Worm (Caenorhabditis elegans) whole organism, young adult: ENCODE data around the gene C53C11.1.

Source experiments
- B0261.1 ChIP-seq: sonication (generic microtip); optimal IDR thresholded peaks from 2 replicates; lab custom pipeline; 2016; ENCODE audit warnings: mild to moderate bottlenecking, missing genetic modification characterization, moderate library complexity, missing compliant biosample characterization
- C17E4.6 ChIP-seq: fragments of 200-800 bp; sonication (Bioruptor generic); IDR thresholded peaks from 2 replicates; pipeline ENCODE4 v1.3.6; 2022; ENCODE audit warnings: missing genetic modification reagents, missing genetic modification characterization, missing compliant biosample characterization
- F33H1.4 ChIP-seq: fragments of 200-800 bp; sonication (Bioruptor generic); IDR thresholded peaks from 2 replicates; pipeline ENCODE4 v1.3.6; 2022; ENCODE audit warnings: missing genetic modification reagents, missing genetic modification characterization, missing compliant biosample characterization
- F37B4.10 ChIP-seq: fragments of 200-800 bp; sonication (Bioruptor generic); IDR thresholded peaks from 2 replicates; pipeline ENCODE4 v1.3.6; 2022; ENCODE audit warnings: missing genetic modification characterization, missing compliant biosample characterization
- F57C9.4 ChIP-seq: sonication (generic microtip); optimal IDR thresholded peaks from 2 replicates; lab custom pipeline; 2017; ENCODE audit warnings: mild to moderate bottlenecking, missing genetic modification characterization, missing compliant biosample characterization
- K12H6.12 ChIP-seq: fragments of 200-800 bp; sonication (Bioruptor generic); optimal IDR thresholded peaks from 2 replicates; lab custom pipeline; 2018; ENCODE audit warnings: mild to moderate bottlenecking, missing genetic modification characterization, missing compliant biosample characterization
- Y53F4B.3 ChIP-seq: fragments of 200-800 bp; sonication (Bioruptor generic); IDR thresholded peaks from 2 replicates; pipeline ENCODE4 v1.3.6; 2022; ENCODE audit warnings: missing genetic modification reagents, missing genetic modification characterization, missing compliant biosample characterization
- Y56A3A.18 ChIP-seq: fragments of 200-800 bp; sonication (Bioruptor generic); IDR thresholded peaks from 2 replicates; pipeline ENCODE4 v1.3.6; 2022; ENCODE audit warnings: missing genetic modification reagents, missing genetic modification characterization, missing compliant biosample characterization
- Y67H2A.10 ChIP-seq: fragments of 200-800 bp; sonication (Bioruptor generic); conservative IDR thresholded peaks from 2 replicates; pipeline ENCODE4 v1.3.6; 2022; ENCODE audit warnings: missing genetic modification reagents, missing genetic modification characterization, missing compliant biosample characterization
- Y79H2A.3 ChIP-seq: fragments of 200-800 bp; sonication (Bioruptor generic); conservative IDR thresholded peaks from 2 replicates; pipeline ENCODE4 v1.3.6; 2022; ENCODE audit warnings: missing genetic modification reagents, missing genetic modification characterization, missing compliant biosample characterization
- Y95B8A.8 ChIP-seq: fragments of 200-800 bp; sonication (Bioruptor generic); IDR thresholded peaks from 2 replicates; pipeline ENCODE4 v1.3.6; 2022; ENCODE audit warnings: missing genetic modification reagents, missing genetic modification characterization, missing compliant biosample characterization
- akir-1 ChIP-seq: fragments of 200-800 bp; sonication (Bioruptor generic); optimal IDR thresholded peaks from 2 replicates; lab custom pipeline; 2018; ENCODE audit warnings: mild to moderate bottlenecking, missing genetic modification characterization, moderate library complexity, missing compliant biosample characterization
- ama-1 ChIP-seq, 3 experiments: fragments of 150-350 bp in 1 of 3; sonication (generic microtip) in 2 of 3; optimal IDR thresholded peaks; 2 replicates each; lab custom pipeline; 2014 to 2018; ENCODE audit warnings: missing biosample characterization in 2 of 3, missing genetic modification characterization in 2 of 3, missing genetic modification reagents in 2 of 3
- attf-5 ChIP-seq: fragments of 200-800 bp; sonication (Bioruptor generic); optimal IDR thresholded peaks from 2 replicates; lab custom pipeline; 2018; ENCODE audit warnings: mild to moderate bottlenecking, missing genetic modification characterization, missing compliant biosample characterization
- ceh-27 ChIP-seq: fragments of 200-800 bp; sonication (Bioruptor generic); optimal IDR thresholded peaks from 2 replicates; lab custom pipeline; 2018; ENCODE audit warnings: mild to moderate bottlenecking, missing genetic modification characterization, moderate library complexity, missing compliant biosample characterization
- ceh-91 ChIP-seq: fragments of 200-800 bp; sonication (Bioruptor generic); IDR thresholded peaks from 2 replicates; pipeline ENCODE4 v1.3.6; 2022; ENCODE audit warnings: missing genetic modification reagents, missing genetic modification characterization, missing compliant biosample characterization
- die-1 ChIP-seq: sonication (generic microtip); optimal IDR thresholded peaks from 2 replicates; lab custom pipeline; 2016; ENCODE audit warnings: missing genotype, mild to moderate bottlenecking, missing genetic modification characterization, missing compliant biosample characterization
- dpl-1 ChIP-seq: fragments of 150-350 bp; optimal IDR thresholded peaks from 2 replicates; lab custom pipeline; 2014; ENCODE audit warnings: missing biosample characterization, missing genetic modification reagents, missing genetic modification characterization
- fkh-3 ChIP-seq: sonication (generic microtip); optimal IDR thresholded peaks from 2 replicates; lab custom pipeline; 2016; ENCODE audit warnings: mild to moderate bottlenecking, missing genetic modification characterization, missing compliant biosample characterization
- hlh-12 ChIP-seq: sonication (generic microtip); optimal IDR thresholded peaks from 2 replicates; lab custom pipeline; 2016; ENCODE audit warnings: missing genetic modification characterization, missing compliant biosample characterization
- lin-26 ChIP-seq: fragments of 200-800 bp; sonication (Bioruptor generic); IDR thresholded peaks from 2 replicates; pipeline ENCODE4 v1.3.6; 2022; ENCODE audit warnings: missing genetic modification reagents, missing genetic modification characterization, missing compliant biosample characterization
- madf-6 ChIP-seq: fragments of 200-800 bp; sonication (Bioruptor generic); IDR thresholded peaks from 2 replicates; pipeline ENCODE4 v1.3.6; 2022; ENCODE audit warnings: missing genetic modification reagents, missing genetic modification characterization, missing compliant biosample characterization
- nfya-1 ChIP-seq: sonication (generic microtip); optimal IDR thresholded peaks from 2 replicates; lab custom pipeline; 2017; ENCODE audit warnings: antibody characterized with exemption, missing compliant biosample characterization, missing genetic modification characterization, borderline replicate concordance; ENCODE audit not compliant: insufficient read depth
- nfya-2 ChIP-seq: fragments of 200-800 bp; sonication (Bioruptor generic); IDR thresholded peaks from 2 replicates; pipeline ENCODE4 v1.3.6; 2022; ENCODE audit warnings: missing genetic modification reagents, missing genetic modification characterization, missing compliant biosample characterization
- nhr-120 ChIP-seq: fragments of 200-800 bp; sonication (Bioruptor generic); IDR thresholded peaks from 2 replicates; pipeline ENCODE4 v1.3.6; 2022; ENCODE audit warnings: missing genetic modification characterization, missing compliant biosample characterization
- rec-8 ChIP-seq, 2 experiments: sonication (generic microtip); optimal IDR thresholded peaks; 2 replicates each; lab custom pipeline; 2016; ENCODE audit warnings: mild to moderate bottlenecking in 2 of 2, missing genetic modification characterization in 2 of 2, missing genetic modification reagents in 2 of 2, missing genotype in 2 of 2, missing biosample characterization in 1 of 2, missing compliant biosample characterization in 1 of 2, moderate library complexity in 1 of 2
- tbp1 ChIP-seq: fragments of 200-800 bp; sonication (Bioruptor generic); optimal IDR thresholded peaks from 2 replicates; lab custom pipeline; 2018; ENCODE audit warnings: mild to moderate bottlenecking, missing genetic modification characterization, missing compliant biosample characterization
- tbx-9 ChIP-seq: sonication (generic microtip); optimal IDR thresholded peaks from 2 replicates; lab custom pipeline; 2016; ENCODE audit warnings: borderline replicate concordance, missing genetic modification characterization, inconsistent platforms, missing compliant biosample characterization
- zim-3 ChIP-seq: sonication (generic microtip); optimal IDR thresholded peaks from 2 replicates; lab custom pipeline; 2017; ENCODE audit warnings: mild to moderate bottlenecking, missing genetic modification characterization, moderate library complexity, missing compliant biosample characterization

C53C11.1 gene

DNA sequence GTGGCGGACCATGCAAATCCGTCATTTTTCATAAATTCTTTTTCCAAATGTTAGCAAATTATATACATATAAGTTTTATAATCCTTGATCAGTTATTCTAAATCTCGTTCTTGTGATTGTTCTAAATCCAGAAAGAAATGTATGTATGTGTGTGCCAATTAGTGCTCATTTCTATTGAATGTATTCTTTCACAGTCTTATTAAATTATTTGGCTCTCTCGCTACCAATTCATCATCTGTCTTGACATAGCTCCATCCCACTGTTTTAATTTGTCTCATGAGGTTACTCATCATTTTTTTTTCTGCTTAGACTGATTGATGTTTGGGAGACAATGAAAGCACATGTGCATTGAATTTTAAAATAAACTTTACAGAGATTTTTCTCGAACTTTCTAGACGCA is 14.9 kb downstream of the C53C11.1 start:
- no peak for TF ChIP-seq K12H6.12
- TF ChIP-seq F33H1.4 (GFP tag; lab: Robert Waterston, UW): no peak
- no peak for TF ChIP-seq tbp1 (GFP tag; lab: Kevin White, UChicago)
- no peak for TF ChIP-seq ceh-91 (GFP tag; lab: Robert Waterston, UW)
- no peak for TF ChIP-seq Y67H2A.10 (GFP tag; lab: Robert Waterston, UW)
- no peak for TF ChIP-seq akir-1 (GFP tag; lab: Kevin White, UChicago)

DNA sequence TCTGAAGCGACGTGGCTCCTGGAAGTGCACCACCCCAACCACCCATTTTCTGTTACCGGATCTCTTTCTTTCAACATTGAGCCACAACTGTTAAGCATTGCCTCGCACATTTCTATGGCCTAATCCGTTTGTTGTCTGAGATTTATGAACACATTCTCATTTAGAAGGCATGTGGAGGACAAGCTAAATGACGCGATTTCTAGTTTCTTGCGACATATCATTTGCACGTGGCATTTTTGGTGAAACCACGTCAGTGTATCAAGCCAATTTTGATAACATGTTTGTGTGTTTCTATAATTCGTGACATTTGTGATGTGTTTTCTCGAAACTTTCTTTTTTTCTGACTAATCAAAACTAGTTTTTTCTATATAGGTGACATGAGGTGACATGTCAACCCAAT is 16.2 kb downstream of the C53C11.1 start:
- TF ChIP-seq nfya-1 (tag; lab: Kevin White, UChicago) (no peak), F37B4.10 (GFP tag; lab: Robert Waterston, UW) (no peak), fkh-3 (tag; lab: Kevin White, UChicago) (no peak), attf-5 (no peak)

DNA sequence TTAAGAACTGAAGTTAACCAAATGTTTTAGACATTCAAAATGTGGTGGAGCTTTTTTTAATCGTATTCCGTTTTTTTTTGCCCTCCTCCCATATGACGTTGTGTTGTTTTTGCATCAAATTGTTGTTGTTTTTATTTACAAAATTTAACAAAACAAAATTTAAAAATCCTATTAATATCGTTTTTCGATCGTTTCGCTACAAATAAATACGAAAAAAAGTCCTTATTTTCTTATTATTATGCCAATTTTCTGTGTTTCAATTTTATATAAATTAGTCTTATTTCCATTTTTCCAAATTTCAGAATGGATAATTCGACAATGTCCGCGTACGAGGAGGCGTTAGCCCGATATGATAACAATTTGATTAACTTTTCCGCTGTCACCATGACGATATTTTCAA is 18.9 kb downstream of the C53C11.1 start, which contains the start of gene npr-36:
TSS of gene npr-36 (plus strand) at position 301 of the 400 bp plus-strand sequence.
- no peak for TF ChIP-seq ceh-27 (GFP tag; lab: Kevin White, UChicago)

DNA sequence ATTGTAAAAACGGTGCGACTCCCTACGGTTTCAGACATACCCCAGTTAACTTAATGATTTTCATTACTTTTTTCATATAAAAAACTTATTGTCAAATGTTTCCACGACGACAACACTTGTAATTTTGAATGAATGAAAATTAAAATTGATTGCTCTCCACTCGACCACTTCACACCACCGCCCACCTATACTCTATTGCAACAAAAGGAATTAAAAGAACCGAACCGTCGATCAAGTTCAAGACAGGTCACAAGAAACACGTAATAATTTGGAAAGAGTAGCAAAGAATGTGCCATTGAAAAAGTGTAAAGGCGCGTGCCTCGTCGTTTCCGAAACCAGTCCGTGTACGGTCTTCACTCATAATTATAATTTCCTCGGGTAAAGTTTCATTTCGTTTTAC is 21.9 kb downstream of the C53C11.1 start, which contains the start of gene F10D7.11:
TSS of gene F10D7.11 (plus strand) at position 301 of the 400 bp plus-strand sequence.
- TF ChIP-seq nfya-2 (GFP tag; lab: Robert Waterston, UW) (no peak), ceh-27 (GFP tag; lab: Kevin White, UChicago) (peak; percentile 52)

DNA sequence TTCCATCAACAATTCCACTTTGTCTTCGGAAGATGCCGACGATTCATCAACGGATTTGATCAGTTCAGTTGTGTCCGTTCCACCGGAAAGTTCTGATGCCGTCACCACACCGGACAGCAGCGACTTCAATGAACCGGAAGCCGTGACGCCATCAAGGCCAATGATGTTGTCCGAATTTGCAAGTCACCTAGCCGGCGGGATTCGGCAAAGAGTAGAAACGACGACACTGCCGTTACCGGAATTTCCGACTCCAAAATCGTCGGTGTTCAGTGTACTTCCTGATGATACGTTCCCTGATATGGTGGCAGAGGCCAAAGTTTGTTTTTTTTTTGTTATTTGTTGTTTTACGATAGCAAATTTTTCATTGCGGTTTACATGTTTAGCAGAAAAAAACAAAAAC is 22.9 kb downstream of the C53C11.1 start:
- no peak for TF ChIP-seq hlh-12 (tag; lab: Kevin White, UChicago)

DNA sequence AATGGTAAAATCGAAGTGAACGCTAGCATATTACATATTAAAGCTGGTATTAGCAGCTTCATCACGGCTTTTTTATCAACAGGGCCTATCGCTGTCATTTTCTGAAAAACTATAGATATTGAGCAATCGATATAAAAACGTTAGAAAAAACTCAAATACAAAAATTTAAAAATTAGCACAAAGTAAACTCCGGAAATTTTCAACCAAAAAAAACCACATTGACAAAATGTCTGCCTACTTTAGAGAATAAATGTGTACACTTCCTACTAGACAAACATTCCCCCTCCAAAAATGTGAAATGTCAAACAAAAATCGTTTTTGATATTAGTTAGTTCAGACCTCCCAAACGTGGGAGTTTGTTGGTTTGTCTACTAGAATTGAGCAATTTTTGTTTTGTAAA is 28.0 kb downstream of the C53C11.1 start, which contains the start of gene mfsd-10:
TSS of gene mfsd-10 (minus strand) at position 101 of the 400 bp plus-strand sequence.
- no peak for TF ChIP-seq zim-3
- no peak for TF ChIP-seq tbx-9 (tag; lab: Kevin White, UChicago)
- no peak for TF ChIP-seq C17E4.6 (GFP tag; lab: Robert Waterston, UW)
- TF ChIP-seq nhr-120 (GFP tag; lab: Robert Waterston, UW): no peak
- TF ChIP-seq lin-26 (GFP tag; lab: Robert Waterston, UW): no peak

DNA sequence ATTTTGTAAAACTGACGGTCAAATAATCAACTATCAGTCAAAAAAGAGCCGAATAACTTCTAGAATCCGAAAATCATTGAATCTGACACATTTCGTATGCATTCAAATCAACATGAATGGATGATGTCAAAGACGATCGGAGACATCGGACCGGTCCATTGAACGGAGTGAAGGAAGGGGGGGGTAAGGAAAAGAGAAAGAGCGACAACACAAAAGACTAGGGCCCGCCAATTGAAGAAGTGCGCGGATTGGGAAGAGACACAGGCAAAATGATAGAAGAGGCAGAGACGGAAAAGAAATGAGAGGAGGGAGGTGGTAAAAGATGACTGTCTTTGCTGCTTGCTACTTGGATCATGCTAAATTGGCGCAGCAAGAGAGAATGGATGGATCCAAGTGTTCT is 28.9 kb downstream of the C53C11.1 start:
- no peak for TF ChIP-seq madf-6 (GFP tag; lab: Robert Waterston, UW)
- TF ChIP-seq Y53F4B.3 (GFP tag; lab: Robert Waterston, UW): no peak
- TF ChIP-seq zim-3: no peak

DNA sequence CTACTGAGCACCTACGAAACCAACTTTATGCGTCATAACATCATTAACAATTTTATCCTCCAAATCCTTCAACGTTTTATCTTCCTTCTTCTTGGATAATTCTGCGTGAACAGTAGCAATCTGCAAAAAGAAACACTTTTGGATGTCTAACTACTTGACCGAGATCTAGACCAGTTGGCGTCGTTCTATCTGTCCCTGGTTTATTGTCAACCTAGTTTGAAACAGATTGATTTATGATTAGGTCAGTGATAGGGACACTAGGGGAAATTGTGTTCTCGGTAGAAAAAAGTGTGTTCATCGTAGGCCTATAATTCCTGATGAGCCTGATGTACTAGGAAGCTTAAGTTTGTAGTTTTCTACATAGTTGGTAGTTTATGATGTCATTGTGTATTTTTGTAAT is 33.4 kb downstream of the C53C11.1 start:
- no peak for TF ChIP-seq dpl-1 (GFP tag; lab: Kevin White, UChicago)
- TF ChIP-seq Y95B8A.8: no peak
- TF ChIP-seq nfya-2 (GFP tag; lab: Robert Waterston, UW): no peak
- TF ChIP-seq K12H6.12: no peak
- TF ChIP-seq Y79H2A.3 (GFP tag; lab: Robert Waterston, UW): no peak
- TF ChIP-seq die-1: no peak
- no peak for TF ChIP-seq Y56A3A.18 (GFP tag; lab: Robert Waterston, UW)
- TF ChIP-seq rec-8 (tag; optimal IDR thresholded peaks at IDR 0.05; lab: Kevin White, UChicago): no peak
- TF ChIP-seq F57C9.4 (tag; lab: Kevin White, UChicago): no peak
- no peak for TF ChIP-seq B0261.1 (tag; lab: Kevin White, UChicago)
- no peak for TF ChIP-seq ama-1 (optimal IDR thresholded peaks at IDR 0.05; lab: Kevin White, UChicago)
- TF ChIP-seq ama-1 (GFP tag; optimal IDR thresholded peaks at IDR 0.05; lab: Kevin White, UChicago): no peak
- TF ChIP-seq, all 124 proteins: peak for 0
